Worm (Caenorhabditis elegans) whole organism, L1 larva: Measurements from ENCODE around the gene lmp-1.

Experiments
- alr-1 ChIP-seq: fragments of 200-800 bp; sonication (Bioruptor generic); optimal IDR thresholded peaks from 2 replicates; lab custom pipeline; 2018; ENCODE audit warnings: borderline replicate concordance, mild to moderate bottlenecking, missing genetic modification characterization, missing compliant biosample characterization
- ceh-8 ChIP-seq: fragments of 200-800 bp; sonication (Bioruptor generic); optimal IDR thresholded peaks from 2 replicates; lab custom pipeline; 2018; ENCODE audit warnings: mild to moderate bottlenecking, missing genetic modification characterization, moderate library complexity, missing compliant biosample characterization
- ceh-88 ChIP-seq: fragments of 200-800 bp; sonication (Bioruptor generic); IDR thresholded peaks from 2 replicates; pipeline ENCODE4 v1.3.6; 2022; ENCODE audit warnings: missing genetic modification characterization, missing compliant biosample characterization
- ceh-90 ChIP-seq: sonication (generic microtip); optimal IDR thresholded peaks from 2 replicates; lab custom pipeline; 2016; ENCODE audit warnings: missing genetic modification characterization, missing compliant biosample characterization
- ces-1 ChIP-seq: fragments of 150-350 bp; optimal IDR thresholded peaks from 2 replicates; lab custom pipeline; 2014; ENCODE audit warnings: missing biosample characterization, missing genetic modification reagents, missing genetic modification characterization
- dsc-1 ChIP-seq: sonication (generic microtip); optimal IDR thresholded peaks from 2 replicates; lab custom pipeline; 2016; ENCODE audit warnings: mild to moderate bottlenecking, missing genetic modification characterization, missing compliant biosample characterization
- efl-1 ChIP-seq, 4 experiments: fragments of 150-350 bp; optimal IDR thresholded peaks in 3 of 4; peaks in 1 of 4; 1 replicate in 1 of 4; 2 replicates in 3 of 4; lab custom pipeline; 2014; ENCODE audit warnings: missing biosample characterization in 2 of 4, missing genetic modification characterization in 2 of 4, missing genetic modification reagents in 2 of 4
- efl-3 ChIP-seq: fragments of 200-800 bp; sonication (Bioruptor generic); optimal IDR thresholded peaks from 2 replicates; lab custom pipeline; 2018; ENCODE audit warnings: mild to moderate bottlenecking, missing genetic modification characterization, missing compliant biosample characterization
- egl-13 ChIP-seq: sonication (generic microtip); optimal IDR thresholded peaks from 2 replicates; lab custom pipeline; 2016; ENCODE audit warnings: missing genotype, missing genetic modification reagents, missing genetic modification characterization, missing compliant biosample characterization
- elt-2 ChIP-seq: sonication (generic microtip); optimal IDR thresholded peaks from 2 replicates; lab custom pipeline; 2016; ENCODE audit warnings: missing genetic modification characterization, mild to moderate bottlenecking, inconsistent platforms, missing compliant biosample characterization, missing genetic modification reagents
- fkh-4 ChIP-seq: sonication (generic microtip); optimal IDR thresholded peaks from 2 replicates; lab custom pipeline; 2016; ENCODE audit warnings: missing compliant biosample characterization, missing genetic modification characterization, borderline replicate concordance
- fos-1 ChIP-seq: fragments of 150-350 bp; optimal IDR thresholded peaks from 2 replicates; lab custom pipeline; 2014; ENCODE audit warnings: missing biosample characterization, missing genetic modification characterization
- hlh-17 ChIP-seq: fragments of 200-800 bp; sonication (Bioruptor generic); optimal IDR thresholded peaks from 2 replicates; lab custom pipeline; 2018; ENCODE audit warnings: missing genetic modification characterization, mild to moderate bottlenecking, missing compliant biosample characterization, moderate library complexity, borderline replicate concordance
- hpl-2 ChIP-seq: fragments of 150-350 bp; optimal IDR thresholded peaks from 2 replicates; lab custom pipeline; 2014; ENCODE audit warnings: missing biosample characterization, missing genetic modification reagents, missing genetic modification characterization
- irx-1 ChIP-seq: sonication (generic microtip); optimal IDR thresholded peaks from 2 replicates; lab custom pipeline; 2016; ENCODE audit warnings: missing genetic modification characterization, missing compliant biosample characterization
- lin-14 ChIP-seq: fragments of 200-800 bp; sonication (Bioruptor generic); optimal IDR thresholded peaks from 2 replicates; lab custom pipeline; 2018; ENCODE audit warnings: mild to moderate bottlenecking, missing genetic modification characterization, moderate library complexity, missing compliant biosample characterization
- lin-15B ChIP-seq: fragments of 150-350 bp; sonication (generic microtip); optimal IDR thresholded peaks from 3 replicates; lab custom pipeline; 2014; ENCODE audit warnings: missing biosample characterization, missing genetic modification characterization
- lin-39 ChIP-seq: fragments of 150-350 bp; optimal IDR thresholded peaks from 2 replicates; lab custom pipeline; 2014; ENCODE audit warnings: missing biosample characterization, missing genetic modification reagents, missing genetic modification characterization
- lir-3 ChIP-seq: sonication (generic microtip); optimal IDR thresholded peaks from 2 replicates; lab custom pipeline; 2016; ENCODE audit warnings: mild to moderate bottlenecking, missing genetic modification characterization, moderate library complexity, missing compliant biosample characterization; ENCODE audit not compliant: poor library complexity
- mef-2 ChIP-seq: fragments of 150-350 bp; optimal IDR thresholded peaks from 2 replicates; lab custom pipeline; 2014; ENCODE audit warnings: missing biosample characterization, missing genetic modification characterization
- mep-1 ChIP-seq: fragments of 150-350 bp; optimal IDR thresholded peaks from 2 replicates; lab custom pipeline; 2014; ENCODE audit warnings: missing biosample characterization, missing genetic modification characterization
- nhr-47 ChIP-seq: sonication (generic microtip); optimal IDR thresholded peaks from 2 replicates; lab custom pipeline; 2016; ENCODE audit warnings: mild to moderate bottlenecking, missing genetic modification characterization, moderate library complexity, missing compliant biosample characterization
- nhr-71 ChIP-seq: sonication (generic microtip); optimal IDR thresholded peaks from 2 replicates; lab custom pipeline; 2016; ENCODE audit warnings: mild to moderate bottlenecking, missing genetic modification characterization, moderate library complexity, missing compliant biosample characterization
- nhr-85 ChIP-seq: sonication (generic microtip); peaks from one replicate; lab custom pipeline; 2016; ENCODE audit warnings: missing genetic modification characterization, inconsistent platforms, missing compliant biosample characterization
- nhr-90 ChIP-seq: sonication (generic microtip); optimal IDR thresholded peaks from 2 replicates; lab custom pipeline; 2016; ENCODE audit warnings: mild to moderate bottlenecking, missing genetic modification characterization, missing compliant biosample characterization; ENCODE audit not compliant: poor library complexity
- rnt-1 ChIP-seq: sonication (generic microtip); optimal IDR thresholded peaks from 2 replicates; lab custom pipeline; 2016; ENCODE audit warnings: mild to moderate bottlenecking, missing genetic modification characterization, moderate library complexity, missing compliant biosample characterization
- snpc-4 ChIP-seq: fragments of 150-350 bp; optimal IDR thresholded peaks from 2 replicates; lab custom pipeline; 2014; ENCODE audit warnings: missing biosample characterization, missing genetic modification characterization
- snu-23 ChIP-seq: sonication (generic microtip); optimal IDR thresholded peaks from 2 replicates; lab custom pipeline; 2016; ENCODE audit warnings: missing genetic modification characterization, missing compliant biosample characterization
- sup-37 ChIP-seq: fragments of 200-800 bp; sonication (Bioruptor generic); optimal IDR thresholded peaks from 2 replicates; lab custom pipeline; 2018; ENCODE audit warnings: mild to moderate bottlenecking, missing genetic modification characterization, missing compliant biosample characterization
- vab-15 ChIP-seq: sonication (generic microtip); optimal IDR thresholded peaks from 2 replicates; lab custom pipeline; 2017; ENCODE audit warnings: missing genotype, mild to moderate bottlenecking, missing genetic modification characterization, missing compliant biosample characterization
- xbp-1 ChIP-seq: sonication (generic microtip); optimal IDR thresholded peaks from 2 replicates; lab custom pipeline; 2016; ENCODE audit warnings: missing genetic modification characterization, missing compliant biosample characterization
- zip-4 ChIP-seq: fragments of 200-800 bp; sonication (Bioruptor generic); optimal IDR thresholded peaks from 2 replicates; lab custom pipeline; 2018; ENCODE audit warnings: mild to moderate bottlenecking, missing genetic modification characterization, moderate library complexity, missing compliant biosample characterization

The lmp-1 gene

ce11 chrX:6410177-6410765, 32.8 kb upstream of the lmp-1 start, which contains the start of gene mup-2 (continued):
- no peak for TF ChIP-seq ceh-88 (GFP tag; lab: Robert Waterston, UW)
- TF ChIP-seq ceh-90 (tag; lab: Kevin White, UChicago), result no peak
- TF ChIP-seq nhr-90 (tag; lab: Kevin White, UChicago), result no peak
- no peak for TF ChIP-seq alr-1 (tag; lab: Kevin White, UChicago)
- TF ChIP-seq nhr-71 (tag; lab: Kevin White, UChicago), result peak; percentile 89
- peak; percentile 9 for TF ChIP-seq sup-37 (GFP tag; lab: Kevin White, UChicago)
- TF ChIP-seq irx-1, result peak; percentile 7
- TF ChIP-seq xbp-1 (tag; lab: Kevin White, UChicago), result peak; percentile 8
- TF ChIP-seq, all 84 proteins: peak for 23

ce11 chrX:6408713-6409112, 31.2 kb upstream of the lmp-1 start:
- TF ChIP-seq egl-13 (tag; lab: Kevin White, UChicago) (no peak), dsc-1 (no peak), vab-15 (tag; lab: Kevin White, UChicago) (no peak), mef-2 (no peak), efl-1 (optimal IDR thresholded peaks at IDR 0.05; lab: Kevin White, UChicago) (no peak), efl-1 (GFP tag; optimal IDR thresholded peaks at IDR 0.05 in 1 of 2; lab: Kevin White, UChicago) (no peak), mep-1 (tag; lab: Kevin White, UChicago) (no peak), ces-1 (no peak), nhr-90 (tag; lab: Kevin White, UChicago) (no peak), zip-4 (GFP tag; lab: Kevin White, UChicago) (no peak)

- peak; percentile 30 for TF ChIP-seq lin-14 (GFP tag; lab: Kevin White, UChicago)
- TF ChIP-seq elt-2 (tag; lab: Kevin White, UChicago), result peak; percentile 82
- TF ChIP-seq hpl-2 (GFP tag; lab: Kevin White, UChicago), result no peak
Measured at ce11 chrX:6408286-6408685, 30.8 kb upstream of the lmp-1 start.

- no peak for TF ChIP-seq nhr-47 (tag; lab: Kevin White, UChicago)
- no peak for TF ChIP-seq efl-1 (optimal IDR thresholded peaks at IDR 0.05; lab: Kevin White, UChicago)
- peak in 1 of 2 experiments; percentile 70 for TF ChIP-seq efl-1 (GFP tag; optimal IDR thresholded peaks at IDR 0.05 in 1 of 2; lab: Kevin White, UChicago)
- peak; percentile 65 for TF ChIP-seq fkh-4
- TF ChIP-seq dsc-1, result peak; percentile 81
- TF ChIP-seq, all 84 proteins: peak for 3
Measured at ce11 chrX:6407805-6408204, 30.3 kb upstream of the lmp-1 start.

ce11 chrX:6405905-6406304, 28.4 kb upstream of the lmp-1 start:
- TF ChIP-seq mef-2 (no peak), snpc-4 (tag; lab: Kevin White, UChicago) (no peak), lin-39 (no peak), ceh-8 (GFP tag; lab: Kevin White, UChicago) (no peak), egl-13 (tag; lab: Kevin White, UChicago) (no peak), snu-23 (GFP tag; lab: Kevin White, UChicago) (no peak), nhr-85 (tag; lab: Kevin White, UChicago) (no peak), efl-3 (no peak), irx-1 (no peak), dsc-1 (no peak), rnt-1 (tag; lab: Kevin White, UChicago) (no peak), hlh-17 (GFP tag; lab: Kevin White, UChicago) (no peak), fos-1 (tag; lab: Kevin White, UChicago) (no peak), lin-15B (tag; lab: Kevin White, UChicago) (no peak), lir-3 (no peak)
